Fruit fly (Drosophila melanogaster): Measurements from ENCODE around the gene Ca-alpha1T.

- TF ChIP-seq Sin3A (optimal IDR thresholded peaks at IDR 0.05) = no peak
- no peak for TF ChIP-seq psq (optimal IDR thresholded peaks at IDR 0.05)
- no peak for TF ChIP-seq ttk (optimal IDR thresholded peaks at IDR 0.05)
- TF ChIP-seq h (optimal IDR thresholded peaks at IDR 0.05) = no peak
- TF ChIP-seq insv (optimal IDR thresholded peaks at IDR 0.05) = no peak
Measured at dm6 chrX:6219227-6219626, 26.9 kb upstream of the Ca-alpha1T start, which contains the start of gene Btnd.
